Fruit fly (Drosophila melanogaster): Measurements from ENCODE around the gene eff.

- TF ChIP-seq Myc (optimal IDR thresholded peaks at IDR 0.05) (no peak), h (optimal IDR thresholded peaks at IDR 0.05) (no peak), insv (optimal IDR thresholded peaks at IDR 0.05) (no peak), psq (optimal IDR thresholded peaks at IDR 0.05) (no peak), ttk (optimal IDR thresholded peaks at IDR 0.05) (no peak), Sin3A (optimal IDR thresholded peaks at IDR 0.05) (no peak)
These were observed 945 bp upstream of the eff start for dm6 chr3R:14742064-14742463.
